Fruit fly (Drosophila melanogaster) whole organism, pupa: ENCODE results near the gene mRpL48.

Experiments
- EcR ChIP-seq: fragments of 200-800 bp; sonication (Bioruptor generic); optimal IDR thresholded peaks from 3 replicates; lab custom pipeline; 2019; ENCODE audit warnings: missing biosample characterization, missing genetic modification characterization, mild to moderate bottlenecking, moderate library complexity, missing genetic modification reagents

The mRpL48 gene

DNA sequence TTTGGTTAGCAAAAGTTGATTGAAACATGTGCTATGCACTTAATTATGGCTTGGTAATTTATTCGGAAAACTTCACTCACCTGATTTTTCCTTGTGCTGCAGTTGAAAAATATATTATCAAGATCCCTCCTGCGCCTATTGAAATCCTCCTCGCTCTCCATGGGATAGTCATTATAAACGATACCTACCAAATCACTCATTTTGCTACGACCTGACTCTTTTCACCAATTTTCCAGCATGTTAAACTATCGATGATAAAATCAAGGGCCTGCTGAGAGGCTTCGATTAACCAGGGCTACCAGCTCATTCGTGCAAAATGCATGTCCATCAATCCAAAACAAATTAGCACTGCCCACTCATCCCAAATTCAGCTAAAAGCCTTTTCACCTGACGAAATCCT is 48.6 kb downstream of the mRpL48 start, which contains the start of gene CG17650:
CG17650 (minus strand) TSS at position 241 of the 400 bp plus-strand sequence.
- TF ChIP-seq EcR: no peak
